Fruit fly (Drosophila melanogaster) whole organism, adult: ENCODE data around the gene CG34309.

Experiments used
- CG11617 ChIP-seq: fragments of 200-800 bp; sonication (Bioruptor generic); optimal IDR thresholded peaks from 2 replicates; lab custom pipeline; 2017; ENCODE audit warnings: mild to moderate bottlenecking, missing biosample characterization, missing genetic modification reagents, missing genetic modification characterization
- CG12768 ChIP-seq: fragments of 200-800 bp; sonication (Bioruptor generic); optimal IDR thresholded peaks from 2 replicates; lab custom pipeline; 2017; ENCODE audit warnings: missing biosample characterization, missing genetic modification characterization, mild to moderate bottlenecking, moderate library complexity, missing genetic modification reagents
- CG14711 ChIP-seq: fragments of 200-800 bp; sonication (Bioruptor generic); optimal IDR thresholded peaks from 2 replicates; lab custom pipeline; 2018; ENCODE audit warnings: missing biosample characterization, mild to moderate bottlenecking, missing genetic modification characterization, moderate library complexity
- CG7045 ChIP-seq: fragments of 200-800 bp; sonication (Bioruptor generic); optimal IDR thresholded peaks from 2 replicates; lab custom pipeline; 2017; ENCODE audit warnings: missing biosample characterization, mild to moderate bottlenecking, missing genetic modification characterization
- CG7101 ChIP-seq: fragments of 200-800 bp; sonication (Bioruptor generic); optimal IDR thresholded peaks from 2 replicates; lab custom pipeline; 2018; ENCODE audit warnings: missing biosample characterization, mild to moderate bottlenecking, missing genetic modification characterization, moderate library complexity
- Clk ChIP-seq: fragments of 200-800 bp; sonication (Bioruptor generic); optimal IDR thresholded peaks from 2 replicates; lab custom pipeline; 2017; ENCODE audit warnings: missing biosample characterization, missing genetic modification characterization
- Mnt ChIP-seq: fragments of 200-800 bp; sonication (Bioruptor generic); optimal IDR thresholded peaks from 2 replicates; lab custom pipeline; 2016; ENCODE audit warnings: missing biosample characterization, mild to moderate bottlenecking, missing genetic modification characterization
- cnc ChIP-seq, 2 experiments: fragments of >200 bp; optimal IDR thresholded peaks; 2 replicates each; lab custom pipeline; 2017
- kay ChIP-seq: fragments of 200-800 bp; sonication (Bioruptor generic); peaks from one replicate; lab custom pipeline; 2016; ENCODE audit warnings: missing biosample characterization, missing genetic modification characterization, borderline replicate concordance
- ovo ChIP-seq: fragments of 200-800 bp; sonication (Bioruptor generic); optimal IDR thresholded peaks from 2 replicates; lab custom pipeline; 2016; ENCODE audit warnings: missing biosample characterization, missing genetic modification characterization
- tj ChIP-seq: fragments of 200-800 bp; sonication (Bioruptor generic); optimal IDR thresholded peaks from 3 replicates; lab custom pipeline; 2017; ENCODE audit warnings: missing biosample characterization, mild to moderate bottlenecking, missing genetic modification characterization, moderate library complexity
- toe ChIP-seq: fragments of 200-800 bp; sonication (Bioruptor generic); optimal IDR thresholded peaks from 2 replicates; lab custom pipeline; 2016; ENCODE audit warnings: missing biosample characterization, missing genetic modification characterization

DNA sequence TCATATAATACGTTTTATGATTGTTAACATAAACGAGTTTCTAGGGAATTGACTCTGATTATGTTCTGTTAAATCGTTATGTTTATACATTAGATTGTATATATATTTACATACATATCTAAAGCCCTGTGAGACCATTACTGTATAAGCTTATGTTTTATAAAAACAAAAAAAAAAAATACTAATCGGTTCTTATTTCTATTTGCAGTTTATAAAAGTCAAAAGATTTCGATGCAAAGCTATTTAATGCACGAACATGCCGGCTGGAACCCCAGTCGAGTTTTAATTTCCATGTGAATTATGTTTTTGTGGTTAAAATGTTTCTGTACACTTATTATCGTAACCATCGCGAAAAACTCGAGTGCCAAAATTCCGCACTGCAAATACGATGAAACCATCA, 19.1 kb upstream of the CG34309 start, which contains the start of gene mthl12:
- TF ChIP-seq CG7101 (no peak), kay (GFP tag; lab: Kevin White, UChicago) (no peak), cnc (optimal IDR thresholded peaks at IDR 0.05; lab: Kevin White, UChicago) (no peak), Clk (GFP tag; lab: Kevin White, UChicago) (no peak), CG14711 (tag; lab: Kevin White, UChicago) (no peak), CG12768 (GFP tag; lab: Kevin White, UChicago) (no peak), toe (no peak), Mnt (GFP tag; lab: Kevin White, UChicago) (no peak), ovo (GFP tag; lab: Kevin White, UChicago) (no peak), CG7045 (no peak), tj (GFP tag; lab: Kevin White, UChicago) (no peak), CG11617 (GFP tag; lab: Kevin White, UChicago) (no peak)
